Fruit fly (Drosophila melanogaster) whole organism, adult: ENCODE measurements around the gene Mtr4.
"Not testable (repeated sequence)": the region's sequence is repeated elsewhere in the genome, so short reads cannot be mapped to it uniquely, and the experiment has no call there.

ENCODE experiments used
- CG11617 ChIP-seq: fragments of 200-800 bp; sonication (Bioruptor generic); optimal IDR thresholded peaks from 2 replicates; lab custom pipeline; 2017; ENCODE audit warnings: mild to moderate bottlenecking, missing biosample characterization, missing genetic modification reagents, missing genetic modification characterization
- CG12768 ChIP-seq: fragments of 200-800 bp; sonication (Bioruptor generic); optimal IDR thresholded peaks from 2 replicates; lab custom pipeline; 2017; ENCODE audit warnings: missing biosample characterization, missing genetic modification characterization, mild to moderate bottlenecking, moderate library complexity, missing genetic modification reagents
- Clk ChIP-seq: fragments of 200-800 bp; sonication (Bioruptor generic); optimal IDR thresholded peaks from 2 replicates; lab custom pipeline; 2017; ENCODE audit warnings: missing biosample characterization, missing genetic modification characterization
- Crg-1 ChIP-seq: fragments of 200-800 bp; sonication (Bioruptor generic); optimal IDR thresholded peaks from 2 replicates; lab custom pipeline; 2016; ENCODE audit warnings: missing biosample characterization, missing genetic modification characterization
- Mnt ChIP-seq: fragments of 200-800 bp; sonication (Bioruptor generic); optimal IDR thresholded peaks from 2 replicates; lab custom pipeline; 2016; ENCODE audit warnings: missing biosample characterization, mild to moderate bottlenecking, missing genetic modification characterization
- bab1 ChIP-seq: fragments of 200-800 bp; sonication (Bioruptor generic); optimal IDR thresholded peaks from 3 replicates; lab custom pipeline; 2019; ENCODE audit warnings: missing biosample characterization, mild to moderate bottlenecking, missing genetic modification characterization, moderate library complexity
- cic ChIP-seq: fragments of 200-800 bp; sonication (Bioruptor generic); optimal IDR thresholded peaks from 2 replicates; lab custom pipeline; 2017; ENCODE audit warnings: missing biosample characterization, mild to moderate bottlenecking, missing genetic modification characterization, moderate library complexity
- pad ChIP-seq: fragments of 200-800 bp; sonication (Bioruptor generic); optimal IDR thresholded peaks from 3 replicates; lab custom pipeline; 2017; ENCODE audit warnings: missing biosample characterization, missing genetic modification characterization, mild to moderate bottlenecking, moderate library complexity, missing genetic modification reagents
- toe ChIP-seq: fragments of 200-800 bp; sonication (Bioruptor generic); optimal IDR thresholded peaks from 2 replicates; lab custom pipeline; 2016; ENCODE audit warnings: missing biosample characterization, missing genetic modification characterization

dm6 chr2L:15704871-15705270 is 47.2 kb upstream of the Mtr4 start, which contains the start of gene CG31827:
- not testable (repeated sequence) for TF ChIP-seq pad (GFP tag; lab: Kevin White, UChicago); Clk; CG11617 (GFP tag; lab: Kevin White, UChicago); cic (GFP tag; lab: Kevin White, UChicago); CG12768 (GFP tag; lab: Kevin White, UChicago); bab1 (GFP tag; lab: Kevin White, UChicago); toe (GFP tag; lab: Kevin White, UChicago); Crg-1 (GFP tag; lab: Kevin White, UChicago); Mnt (GFP tag; lab: Kevin White, UChicago)
